Worm (Caenorhabditis elegans): ENCODE measurements around the gene exos-9.

Gene exos-9

DNA sequence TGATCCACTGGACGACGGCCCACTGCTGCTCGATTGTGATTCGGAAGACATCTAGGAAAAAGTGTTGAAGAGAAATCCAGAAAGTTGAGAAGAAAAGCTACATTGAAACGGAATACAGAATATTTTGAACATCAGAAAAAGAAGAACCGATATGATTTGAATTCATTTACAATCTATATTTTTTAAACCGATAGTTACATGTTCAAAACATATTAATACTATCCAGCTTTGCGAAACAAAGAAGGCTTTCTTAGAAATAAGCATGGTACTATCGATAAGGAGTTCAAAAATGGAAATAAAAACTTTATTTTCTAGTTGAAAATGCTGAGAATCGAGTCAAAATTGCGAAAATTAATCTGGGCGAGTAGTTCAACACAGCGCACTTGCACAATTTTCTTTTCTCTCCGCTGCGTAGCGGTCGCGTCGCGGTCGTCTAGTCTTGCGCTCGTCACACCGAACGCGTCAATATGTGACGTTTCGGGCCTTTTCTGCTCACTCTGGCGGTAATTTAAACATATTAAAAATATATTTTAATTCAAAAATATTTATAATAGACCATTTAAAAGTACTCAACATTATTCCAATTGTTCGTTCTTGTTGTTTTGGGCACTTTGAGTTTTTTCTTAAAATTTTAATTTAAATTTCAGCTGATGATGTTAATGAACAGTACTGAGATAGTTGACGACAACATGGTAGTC lies 35.7 kb downstream of the exos-9 start, which contains the start of the genes syf-2 and K04G7.1:
syf-2 (minus strand) TSS at position 51 of the 698 bp plus-strand sequence.
K04G7.1 (plus strand) TSS at position 648 of the 698 bp plus-strand sequence.
- TF ChIP-seq W03F9.2 (tag; optimal IDR thresholded peaks at IDR 0.05) (peak; percentile 95), dao-5 (tag; optimal IDR thresholded peaks at IDR 0.05) (no peak), him-1 (tag; optimal IDR thresholded peaks at IDR 0.05) (peak; percentile 75)

DNA sequence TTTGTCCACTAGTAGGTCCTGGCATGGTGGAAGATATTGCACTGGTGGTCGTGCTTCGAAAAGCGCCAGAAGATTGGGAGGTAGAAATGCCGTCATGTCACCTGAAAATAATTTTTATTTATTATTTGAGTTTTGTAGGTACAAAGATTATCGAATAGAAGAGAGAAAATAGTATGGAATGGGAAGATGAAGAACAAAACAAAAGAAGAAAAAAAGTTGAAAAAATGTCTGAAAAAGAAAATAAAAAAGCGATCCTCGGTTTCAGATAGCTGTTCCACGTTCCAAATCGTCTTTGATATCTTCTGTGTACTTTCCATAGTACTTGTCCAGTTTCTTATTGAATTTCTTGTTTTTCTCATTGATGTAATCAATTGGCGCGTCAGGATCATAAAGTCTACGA lies 36.8 kb downstream of the exos-9 start, which contains the start of gene rnp-7:
rnp-7 (minus strand) TSS at position 101 of the 400 bp plus-strand sequence.
- TF ChIP-seq him-1 (tag; optimal IDR thresholded peaks at IDR 0.05) = no peak
- no peak for TF ChIP-seq dao-5 (tag; optimal IDR thresholded peaks at IDR 0.05)
- no peak for TF ChIP-seq W03F9.2 (tag; optimal IDR thresholded peaks at IDR 0.05)

DNA sequence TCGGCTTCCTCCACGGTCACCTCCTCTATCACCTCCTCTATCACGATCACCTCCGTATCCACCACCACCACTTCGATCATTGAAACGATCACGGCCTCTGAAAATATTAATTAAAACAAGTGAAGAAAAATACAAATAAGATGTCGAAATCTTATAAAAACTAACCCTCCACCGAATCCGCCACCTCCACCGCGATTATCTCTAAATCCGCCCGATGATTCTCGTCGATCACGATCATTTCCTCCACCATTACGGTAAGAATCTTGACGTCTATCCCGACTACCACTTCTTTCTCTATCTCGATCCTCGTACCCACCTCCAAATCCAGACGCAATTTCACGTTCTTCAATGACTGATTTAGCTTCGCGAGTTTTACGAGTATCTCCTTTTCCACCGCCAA lies 38.6 kb downstream of the exos-9 start:
- no peak for TF ChIP-seq dao-5 (tag; optimal IDR thresholded peaks at IDR 0.05)
- TF ChIP-seq him-1 (tag; optimal IDR thresholded peaks at IDR 0.05) = no peak
- no peak for TF ChIP-seq W03F9.2 (tag; optimal IDR thresholded peaks at IDR 0.05)

DNA sequence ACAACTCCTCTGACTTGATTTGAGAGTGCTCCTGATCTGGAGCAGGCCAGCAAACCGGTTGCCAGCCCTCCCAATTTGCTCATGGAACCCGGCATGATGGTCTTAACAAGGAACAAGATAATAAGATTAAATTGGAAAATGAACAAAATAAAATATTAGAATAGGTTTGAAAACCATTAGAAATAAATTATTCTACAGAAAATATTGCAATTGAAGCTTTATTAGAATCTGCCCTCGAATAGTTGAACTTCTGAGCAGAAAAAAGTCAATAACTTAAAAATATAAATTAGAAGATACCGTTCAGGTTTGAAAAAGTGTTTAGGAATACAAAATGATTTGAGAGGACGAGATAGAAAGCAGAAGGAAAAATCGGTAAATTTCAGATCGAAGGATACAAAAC lies 39.2 kb downstream of the exos-9 start, which contains the start of gene nuo-4:
nuo-4 (minus strand) TSS at position 101 of the 400 bp plus-strand sequence.
- TF ChIP-seq W03F9.2 (tag; optimal IDR thresholded peaks at IDR 0.05) (no peak), him-1 (tag; optimal IDR thresholded peaks at IDR 0.05) (no peak), dao-5 (tag; optimal IDR thresholded peaks at IDR 0.05) (no peak)

DNA sequence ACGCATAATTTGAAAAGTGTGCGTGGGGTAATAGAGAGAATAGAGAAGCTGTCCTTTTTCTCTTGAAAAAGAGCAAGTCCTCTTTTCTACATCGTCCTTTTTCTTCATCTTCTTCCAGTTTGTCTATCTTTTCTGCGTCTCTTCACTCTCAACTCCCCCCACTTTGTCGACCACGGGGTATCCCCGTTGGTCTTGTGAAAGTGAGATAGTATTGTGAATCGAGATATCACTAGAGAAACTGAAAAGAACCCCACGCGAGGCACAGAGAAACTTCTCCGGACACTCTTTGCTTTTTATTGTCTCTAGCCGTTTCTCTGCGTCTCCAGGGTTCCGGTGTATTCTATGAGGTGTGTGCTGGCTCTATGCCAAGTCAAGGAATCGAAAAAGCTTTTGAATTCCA lies 42.2 kb downstream of the exos-9 start:
- TF ChIP-seq dao-5 (tag; optimal IDR thresholded peaks at IDR 0.05) (no peak), W03F9.2 (tag; optimal IDR thresholded peaks at IDR 0.05) (peak; percentile 51), him-1 (tag; optimal IDR thresholded peaks at IDR 0.05) (peak; percentile 88)

DNA sequence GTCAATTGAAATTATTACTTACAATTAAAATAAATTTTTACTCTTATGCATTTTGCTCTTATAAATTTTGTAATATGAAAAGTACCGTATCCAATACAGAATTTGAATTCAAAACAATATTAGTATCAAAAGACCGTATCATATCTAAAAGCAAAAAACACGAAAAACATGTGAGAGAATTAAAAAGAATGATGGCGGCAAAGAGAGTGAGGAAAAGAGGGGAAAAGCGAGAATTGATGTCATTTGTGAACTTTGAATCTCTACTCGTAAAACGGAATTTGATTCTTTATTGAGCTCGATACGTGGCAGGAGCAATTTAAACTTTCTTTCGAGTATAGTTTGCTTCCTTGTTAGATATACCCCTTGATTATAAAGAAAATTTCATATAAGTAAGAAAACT lies 43.3 kb downstream of the exos-9 start:
- TF ChIP-seq dao-5 (tag; optimal IDR thresholded peaks at IDR 0.05) (no peak), him-1 (tag; optimal IDR thresholded peaks at IDR 0.05) (no peak), W03F9.2 (tag; optimal IDR thresholded peaks at IDR 0.05) (no peak)

DNA sequence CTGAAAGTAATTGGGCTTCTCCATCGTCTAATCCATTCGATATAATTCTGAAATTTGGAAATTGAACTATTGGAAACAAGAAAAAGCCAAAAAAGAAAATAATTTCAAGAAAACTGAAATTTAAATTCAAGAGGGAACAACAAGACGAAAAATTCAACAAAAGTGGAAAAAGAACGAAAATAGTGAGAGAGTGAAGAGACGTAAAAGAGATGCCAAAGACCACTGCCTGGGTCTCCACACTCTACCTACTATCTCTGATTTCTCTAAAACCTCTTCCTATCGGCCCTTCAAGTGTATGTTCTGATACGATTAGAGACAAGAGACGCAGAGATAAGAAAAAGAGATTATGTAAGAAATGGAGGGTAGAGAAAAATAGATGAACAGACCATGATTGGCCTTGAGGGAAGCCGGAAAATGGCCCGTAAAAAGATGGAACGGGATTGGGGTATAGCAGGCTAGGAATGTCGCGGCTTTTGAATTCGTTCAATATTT lies 44.1 kb downstream of the exos-9 start, which contains the start of gene ogt-1:
ogt-1 (minus strand) TSS at position 51 of the 492 bp plus-strand sequence.
- TF ChIP-seq dao-5 (tag; optimal IDR thresholded peaks at IDR 0.05) (no peak), him-1 (tag; optimal IDR thresholded peaks at IDR 0.05) (peak; percentile 26), W03F9.2 (tag; optimal IDR thresholded peaks at IDR 0.05) (peak; percentile 74)

DNA sequence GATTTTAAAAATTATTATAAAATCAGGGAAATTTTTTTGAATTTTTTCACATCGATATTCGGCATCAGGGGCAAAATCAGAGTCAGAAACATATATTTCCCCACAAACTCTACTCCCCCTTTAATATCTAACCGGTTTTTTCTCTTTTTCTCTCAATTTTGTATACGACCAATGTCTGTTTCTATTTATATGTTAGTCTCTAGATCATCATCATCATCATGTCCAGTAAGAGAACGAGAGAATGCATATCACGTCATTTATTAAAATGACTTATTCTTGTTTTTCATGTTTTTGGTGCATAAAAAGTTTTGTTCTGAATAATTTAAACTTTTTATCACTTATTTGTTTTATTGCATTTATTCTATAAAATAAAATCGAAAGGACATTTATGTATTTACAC lies 45.3 kb downstream of the exos-9 start:
- no peak for TF ChIP-seq W03F9.2 (tag; optimal IDR thresholded peaks at IDR 0.05)
- TF ChIP-seq him-1 (tag; optimal IDR thresholded peaks at IDR 0.05) = no peak
- TF ChIP-seq dao-5 (tag; optimal IDR thresholded peaks at IDR 0.05) = no peak

DNA sequence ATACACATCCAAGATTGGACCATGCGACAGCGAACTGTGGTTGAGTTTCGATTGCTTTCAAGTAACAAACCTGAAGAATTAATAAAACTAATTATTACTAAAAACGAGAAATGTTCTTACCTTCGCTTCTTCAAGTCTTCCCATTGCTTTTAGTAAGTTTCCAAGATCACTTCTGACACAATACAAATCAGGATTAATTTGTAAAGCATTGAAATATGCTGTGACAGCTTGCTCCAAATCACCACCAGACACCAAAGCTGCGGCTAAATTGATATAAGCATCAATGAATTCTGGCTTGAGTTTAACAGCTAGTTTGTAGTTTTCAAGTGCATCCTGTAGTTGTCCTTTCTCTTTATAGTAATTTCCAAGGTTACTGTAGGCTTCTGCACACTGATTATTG lies 47.7 kb downstream of the exos-9 start:
- TF ChIP-seq dao-5 (tag; optimal IDR thresholded peaks at IDR 0.05) = no peak
- no peak for TF ChIP-seq him-1 (tag; optimal IDR thresholded peaks at IDR 0.05)
- no peak for TF ChIP-seq W03F9.2 (tag; optimal IDR thresholded peaks at IDR 0.05)

DNA sequence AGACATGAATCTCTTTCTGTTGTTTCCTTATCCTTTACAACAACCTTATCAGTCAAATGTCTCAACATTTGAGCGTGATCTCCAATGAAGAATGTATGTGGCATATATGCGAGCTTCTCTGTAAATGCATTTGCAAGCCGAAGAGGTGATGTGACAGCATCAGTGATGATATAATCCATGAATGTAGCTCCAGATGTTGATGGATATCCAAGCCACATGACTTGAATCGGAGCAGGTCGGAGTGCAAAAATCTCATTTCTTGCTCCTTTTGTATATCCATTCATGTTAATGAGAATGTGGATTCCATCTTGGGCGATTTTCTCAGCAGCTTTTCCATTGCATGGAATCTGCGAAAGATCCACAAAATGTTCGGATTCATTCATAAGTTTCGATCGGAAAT lies 49.7 kb downstream of the exos-9 start:
- TF ChIP-seq dao-5 (tag; optimal IDR thresholded peaks at IDR 0.05) (no peak), W03F9.2 (tag; optimal IDR thresholded peaks at IDR 0.05) (no peak), him-1 (tag; optimal IDR thresholded peaks at IDR 0.05) (no peak)

DNA sequence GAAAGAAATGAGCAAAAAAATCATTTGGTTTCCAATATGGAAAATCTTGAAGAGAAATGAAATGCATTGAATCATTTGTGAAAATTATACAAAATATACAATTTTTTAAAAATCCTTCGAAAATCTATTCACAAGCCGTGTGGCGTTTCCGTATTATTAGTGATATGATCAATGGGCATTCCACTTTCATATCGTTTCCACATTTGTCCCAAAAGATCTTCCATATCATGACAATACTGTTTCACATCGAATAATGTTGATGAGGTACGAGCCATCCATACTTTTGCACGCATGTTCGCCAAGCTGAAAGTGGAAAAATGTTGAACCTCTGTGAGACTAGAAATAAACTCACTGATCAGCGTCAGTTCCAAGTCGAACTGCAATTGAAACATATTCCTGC lies 51.5 kb downstream of the exos-9 start:
- TF ChIP-seq dao-5 (tag; optimal IDR thresholded peaks at IDR 0.05) (no peak), him-1 (tag; optimal IDR thresholded peaks at IDR 0.05) (no peak), W03F9.2 (tag; optimal IDR thresholded peaks at IDR 0.05) (no peak)

Data from whole organism, L4/young adult.